Worm (Caenorhabditis elegans): ENCODE data around the gene snx-13.

The snx-13 gene

DNA sequence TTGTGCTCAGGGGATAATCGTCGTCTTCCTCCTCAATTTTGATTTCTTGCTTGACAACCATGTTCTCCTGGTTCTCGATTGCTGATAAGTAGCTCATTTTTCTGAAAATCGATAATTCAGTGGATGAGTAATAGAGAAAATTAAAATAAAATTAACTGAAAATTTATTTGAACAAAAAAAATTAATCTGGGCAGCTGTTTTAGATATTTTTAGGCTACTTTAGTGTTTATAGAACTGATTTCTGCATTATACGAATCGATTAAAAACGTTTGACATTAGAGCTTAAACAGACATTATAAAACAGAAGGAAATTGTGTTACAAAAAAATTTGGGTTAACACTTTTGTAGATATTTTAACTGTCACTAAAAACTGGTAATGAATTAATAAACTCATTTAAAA is 39.0 kb downstream of the snx-13 start, which contains the start of gene athp-3:
Gene athp-3 (minus strand): TSS at position 101 of the 400 bp plus-strand sequence.
- TF ChIP-seq ztf-11 (tag; optimal IDR thresholded peaks at IDR 0.05) (no peak), nhr-2 (tag; optimal IDR thresholded peaks at IDR 0.05) (no peak), lsy-2 (tag; optimal IDR thresholded peaks at IDR 0.05) (no peak), mab-5 (tag; optimal IDR thresholded peaks at IDR 0.05) (no peak), mls-2 (tag; optimal IDR thresholded peaks at IDR 0.05) (no peak), pha-4 (tag; optimal IDR thresholded peaks at IDR 0.05) (no peak), ceh-39 (tag; optimal IDR thresholded peaks at IDR 0.05) (no peak), cnd-1 (tag; optimal IDR thresholded peaks at IDR 0.05) (no peak)

DNA sequence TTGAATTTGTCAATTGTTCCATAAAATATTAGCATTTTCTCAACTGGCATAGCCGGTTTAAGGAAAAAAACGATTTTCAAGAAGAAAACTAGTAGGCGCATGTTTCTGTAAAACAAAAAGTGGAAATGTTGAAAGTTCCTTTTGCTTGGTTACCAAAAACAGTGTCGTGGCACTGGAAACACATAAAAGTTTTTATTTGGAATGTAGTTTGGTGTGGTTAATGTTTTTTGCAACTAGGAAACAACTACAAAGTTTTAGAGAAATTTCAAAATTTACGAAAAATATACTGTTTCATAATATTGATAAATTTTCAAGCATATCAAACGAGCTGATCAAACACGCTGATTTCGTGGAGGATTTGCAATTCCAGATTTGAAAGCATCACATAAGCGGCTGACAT is 41.5 kb downstream of the snx-13 start, which contains the start of gene clec-195:
Gene clec-195 (minus strand): TSS at position 101 of the 400 bp plus-strand sequence.
- TF ChIP-seq ceh-39 (tag; optimal IDR thresholded peaks at IDR 0.05), result no peak
- TF ChIP-seq mep-1 (tag; optimal IDR thresholded peaks at IDR 0.05), result no peak
- TF ChIP-seq M03D4.4 (tag; optimal IDR thresholded peaks at IDR 0.05), result no peak
- TF ChIP-seq ces-1 (GFP tag; optimal IDR thresholded peaks at IDR 0.05), result no peak
- TF ChIP-seq lin-13 (tag; optimal IDR thresholded peaks at IDR 0.05), result no peak
- no peak for TF ChIP-seq unc-39 (tag; optimal IDR thresholded peaks at IDR 0.05)
- no peak for TF ChIP-seq nhr-76 (tag; optimal IDR thresholded peaks at IDR 0.05)

DNA sequence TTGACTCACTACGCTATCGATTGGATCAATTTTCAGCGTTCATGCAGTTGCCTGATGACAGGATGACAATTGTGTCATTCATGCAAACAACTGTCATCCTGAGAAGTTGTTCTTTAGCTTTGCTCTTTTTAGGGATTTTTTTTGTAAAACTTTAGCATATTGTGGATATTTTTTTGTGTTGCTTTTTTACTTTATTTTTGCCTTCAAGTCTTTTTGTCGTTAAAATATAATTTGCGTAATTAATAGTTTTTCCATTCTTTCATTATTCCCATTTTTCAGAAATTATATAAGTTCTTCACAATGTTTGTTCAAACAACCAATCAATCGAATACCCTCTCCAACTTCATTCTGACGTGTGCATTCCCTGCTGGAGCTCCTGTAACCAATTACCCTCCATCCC is 46.6 kb downstream of the snx-13 start, which contains the start of gene Y116A8C.20:
Gene Y116A8C.20 (plus strand): TSS at position 301 of the 400 bp plus-strand sequence.
- no peak for TF ChIP-seq nhr-2 (tag; optimal IDR thresholded peaks at IDR 0.05)
- no peak for TF ChIP-seq snpc-4 (tag; optimal IDR thresholded peaks at IDR 0.05)
- no peak for TF ChIP-seq mls-2 (tag; optimal IDR thresholded peaks at IDR 0.05)
- no peak for TF ChIP-seq mab-5 (tag; optimal IDR thresholded peaks at IDR 0.05)
- TF ChIP-seq mep-1 (tag; optimal IDR thresholded peaks at IDR 0.05), result no peak
- TF ChIP-seq ztf-11 (tag; optimal IDR thresholded peaks at IDR 0.05), result no peak
- TF ChIP-seq bed-3 (GFP tag; optimal IDR thresholded peaks at IDR 0.05), result no peak
- TF ChIP-seq sem-2 (GFP tag; optimal IDR thresholded peaks at IDR 0.05), result no peak
- no peak for TF ChIP-seq elt-1 (tag; optimal IDR thresholded peaks at IDR 0.05; ENCODE audit: borderline replicate concordance, insufficient read depth)
- no peak for TF ChIP-seq unc-62 (GFP tag; optimal IDR thresholded peaks at IDR 0.05)
- no peak for TF ChIP-seq elt-3 (tag; optimal IDR thresholded peaks at IDR 0.05)
- TF ChIP-seq cnd-1 (tag; optimal IDR thresholded peaks at IDR 0.05), result no peak
- TF ChIP-seq ceh-83 (GFP tag; optimal IDR thresholded peaks at IDR 0.05), result no peak
- TF ChIP-seq nhr-28 (tag; optimal IDR thresholded peaks at IDR 0.05), result no peak
- TF ChIP-seq ceh-39 (tag; optimal IDR thresholded peaks at IDR 0.05), result no peak

DNA sequence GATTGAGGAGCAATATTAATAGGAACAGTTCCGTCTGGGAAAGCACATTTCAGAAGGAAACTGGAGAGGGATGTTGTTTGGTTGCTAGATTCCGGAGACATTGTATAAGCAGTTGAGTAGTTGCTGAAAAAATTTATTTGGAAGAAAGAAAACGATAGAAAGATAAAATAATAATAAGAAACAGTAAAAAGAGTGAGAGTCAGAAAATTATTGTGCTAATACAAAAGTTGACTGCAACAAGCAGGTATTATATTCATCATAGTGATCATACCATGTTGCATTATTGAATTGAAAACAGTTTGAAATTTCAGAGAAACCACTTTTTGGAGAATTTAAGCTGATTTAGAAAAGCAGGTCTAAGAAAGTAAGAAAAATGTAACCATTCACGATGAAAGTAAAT is 47.7 kb downstream of the snx-13 start, which contains the start of gene Y116A8C.19:
Gene Y116A8C.19 (minus strand): TSS at position 101 of the 400 bp plus-strand sequence.
- TF ChIP-seq snpc-4 (tag; optimal IDR thresholded peaks at IDR 0.05), result no peak
- TF ChIP-seq lsy-2 (tag; optimal IDR thresholded peaks at IDR 0.05), result no peak
- no peak for TF ChIP-seq drap-1 (GFP tag; optimal IDR thresholded peaks at IDR 0.05)
- no peak for TF ChIP-seq sem-2 (GFP tag; optimal IDR thresholded peaks at IDR 0.05)
- TF ChIP-seq tbx-8 (GFP tag; optimal IDR thresholded peaks at IDR 0.05), result no peak
- no peak for TF ChIP-seq lin-13 (tag; optimal IDR thresholded peaks at IDR 0.05)
- no peak for TF ChIP-seq blmp-1 (tag; optimal IDR thresholded peaks at IDR 0.05)
- no peak for TF ChIP-seq sptf-1 (tag; optimal IDR thresholded peaks at IDR 0.05)
- no peak for TF ChIP-seq bed-3 (GFP tag; optimal IDR thresholded peaks at IDR 0.05)
- no peak for TF ChIP-seq unc-39 (tag; optimal IDR thresholded peaks at IDR 0.05)
- TF ChIP-seq nhr-2 (tag; optimal IDR thresholded peaks at IDR 0.05), result no peak
- no peak for TF ChIP-seq pha-4 (tag; optimal IDR thresholded peaks at IDR 0.05)
- no peak for TF ChIP-seq ceh-83 (GFP tag; optimal IDR thresholded peaks at IDR 0.05)
- TF ChIP-seq nhr-12 (tag; optimal IDR thresholded peaks at IDR 0.05), result no peak
- no peak for TF ChIP-seq mep-1 (tag; optimal IDR thresholded peaks at IDR 0.05)
- no peak for TF ChIP-seq nhr-76 (tag; optimal IDR thresholded peaks at IDR 0.05)
- no peak for TF ChIP-seq mls-2 (tag; optimal IDR thresholded peaks at IDR 0.05)
- TF ChIP-seq lin-32 (GFP tag; optimal IDR thresholded peaks at IDR 0.05), result no peak

DNA sequence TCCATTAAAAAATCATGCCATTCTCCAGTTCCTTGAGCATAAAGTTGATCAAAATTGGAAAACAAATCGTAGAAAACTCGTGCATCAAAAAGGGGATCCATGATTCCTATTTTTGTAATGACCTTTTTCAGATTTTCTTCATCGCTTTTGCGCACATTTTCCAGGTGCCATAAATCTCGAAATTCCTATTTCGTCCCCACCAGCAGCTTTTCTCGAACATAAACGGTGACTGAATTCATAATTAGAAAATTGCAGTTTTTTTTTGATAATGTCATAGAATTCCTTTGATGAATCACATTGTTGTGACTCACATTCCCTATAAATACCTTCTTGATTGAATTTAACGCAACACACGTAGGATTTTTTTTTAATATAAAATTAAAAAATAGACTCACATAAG is 56.7 kb downstream of the snx-13 start, which contains the start of gene nhr-229:
Gene nhr-229 (minus strand): TSS at position 101 of the 400 bp plus-strand sequence.
- TF ChIP-seq unc-62 (GFP tag; optimal IDR thresholded peaks at IDR 0.05) (no peak), mep-1 (tag; optimal IDR thresholded peaks at IDR 0.05) (no peak), mab-5 (tag; optimal IDR thresholded peaks at IDR 0.05) (no peak), blmp-1 (tag; optimal IDR thresholded peaks at IDR 0.05) (no peak), elt-1 (tag; optimal IDR thresholded peaks at IDR 0.05; ENCODE audit: borderline replicate concordance, insufficient read depth) (no peak), lsy-2 (tag; optimal IDR thresholded peaks at IDR 0.05) (no peak), ceh-43 (GFP tag; optimal IDR thresholded peaks at IDR 0.05) (no peak), cnd-1 (tag; optimal IDR thresholded peaks at IDR 0.05) (no peak), nhr-76 (tag; optimal IDR thresholded peaks at IDR 0.05) (no peak), nhr-2 (tag; optimal IDR thresholded peaks at IDR 0.05) (no peak), ham-2 (GFP tag; optimal IDR thresholded peaks at IDR 0.05) (no peak), ztf-11 (tag; optimal IDR thresholded peaks at IDR 0.05) (no peak)

Measured in whole organism, mixed stage, embryonic.